Worm (Caenorhabditis elegans) whole organism, late embryonic: ENCODE results near the gene C34C12.6.
"Not testable (repeated sequence)": the region's sequence is repeated elsewhere in the genome, so short reads cannot be mapped to it uniquely, and the experiment has no call there.

Source experiments
- C38D4.7 ChIP-seq: fragments of 200-800 bp; sonication (Bioruptor generic); optimal IDR thresholded peaks from 2 replicates; lab custom pipeline; 2018; ENCODE audit warnings: mild to moderate bottlenecking, missing genetic modification characterization, moderate library complexity, missing compliant biosample characterization
- F13H6.1 ChIP-seq: sonication (generic microtip); optimal IDR thresholded peaks from 2 replicates; lab custom pipeline; 2016; ENCODE audit warnings: missing genetic modification characterization, missing compliant biosample characterization
- Y22D7AL.16 ChIP-seq: sonication (generic microtip); optimal IDR thresholded peaks from 2 replicates; lab custom pipeline; 2016; ENCODE audit warnings: missing genetic modification characterization, missing compliant biosample characterization
- ama-1 ChIP-seq: fragments of 150-350 bp; optimal IDR thresholded peaks from 2 replicates; lab custom pipeline; 2014
- ceh-14 ChIP-seq: sonication (generic microtip); optimal IDR thresholded peaks from 2 replicates; lab custom pipeline; 2016; ENCODE audit warnings: missing genotype, missing genetic modification characterization, missing compliant biosample characterization
- ceh-18 ChIP-seq: sonication (generic microtip); optimal IDR thresholded peaks from 2 replicates; lab custom pipeline; 2016; ENCODE audit warnings: missing genetic modification characterization, missing compliant biosample characterization
- ceh-22 ChIP-seq: sonication (generic microtip); optimal IDR thresholded peaks from 2 replicates; lab custom pipeline; 2017; ENCODE audit warnings: missing biosample characterization, missing genetic modification characterization
- ceh-24 ChIP-seq: sonication (generic microtip); optimal IDR thresholded peaks from 2 replicates; lab custom pipeline; 2016; ENCODE audit warnings: mild to moderate bottlenecking, missing genetic modification characterization, missing compliant biosample characterization
- ceh-30 ChIP-seq: fragments of 150-350 bp; optimal IDR thresholded peaks from 2 replicates; lab custom pipeline; 2014; ENCODE audit warnings: missing biosample characterization, missing genetic modification characterization
- ceh-31 ChIP-seq: sonication (generic microtip); optimal IDR thresholded peaks from 2 replicates; lab custom pipeline; 2016; ENCODE audit warnings: missing genetic modification characterization, missing compliant biosample characterization
- ceh-45 ChIP-seq: fragments of 200-800 bp; sonication (Bioruptor generic); IDR thresholded peaks from 2 replicates; pipeline ENCODE4 v1.3.6; 2022; ENCODE audit warnings: missing genetic modification reagents, missing genetic modification characterization, missing compliant biosample characterization
- ceh-6 ChIP-seq: fragments of 200-800 bp; sonication (Bioruptor generic); optimal IDR thresholded peaks from 2 replicates; lab custom pipeline; 2018; ENCODE audit warnings: mild to moderate bottlenecking, missing genetic modification characterization, missing compliant biosample characterization
- ceh-9 ChIP-seq: sonication (generic microtip); optimal IDR thresholded peaks from 2 replicates; lab custom pipeline; 2016; ENCODE audit warnings: mild to moderate bottlenecking, missing genetic modification characterization, inconsistent platforms, missing compliant biosample characterization
- che-1 ChIP-seq: sonication (generic microtip); optimal IDR thresholded peaks from 2 replicates; lab custom pipeline; 2016; ENCODE audit warnings: mild to moderate bottlenecking, missing genetic modification characterization, missing compliant biosample characterization
- dmd-4 ChIP-seq: sonication (generic microtip); optimal IDR thresholded peaks from 2 replicates; lab custom pipeline; 2016; ENCODE audit warnings: borderline replicate concordance, missing genetic modification characterization, missing compliant biosample characterization
- elt-2 ChIP-seq: sonication (generic microtip); optimal IDR thresholded peaks from 2 replicates; lab custom pipeline; 2016; ENCODE audit warnings: missing genetic modification reagents, missing genetic modification characterization, missing compliant biosample characterization
- fkh-10 ChIP-seq: fragments of 150-350 bp; optimal IDR thresholded peaks from 2 replicates; lab custom pipeline; 2014; ENCODE audit warnings: missing biosample characterization, missing genetic modification reagents, missing genetic modification characterization
- hlh-13 ChIP-seq: fragments of 200-800 bp; sonication (Bioruptor generic); optimal IDR thresholded peaks from 2 replicates; lab custom pipeline; 2018; ENCODE audit warnings: mild to moderate bottlenecking, missing genetic modification characterization, missing compliant biosample characterization
- hlh-15 ChIP-seq: sonication (generic microtip); optimal IDR thresholded peaks from 2 replicates; lab custom pipeline; 2016; ENCODE audit warnings: missing genetic modification characterization, missing compliant biosample characterization
- hlh-30 ChIP-seq: sonication (generic microtip); optimal IDR thresholded peaks from 2 replicates; lab custom pipeline; 2017; ENCODE audit warnings: antibody characterized with exemption, missing genetic modification characterization, missing compliant biosample characterization; ENCODE audit not compliant: insufficient read depth
- hlh-8 ChIP-seq: sonication (generic microtip); optimal IDR thresholded peaks from 2 replicates; lab custom pipeline; 2016; ENCODE audit warnings: missing genotype, missing genetic modification characterization, missing compliant biosample characterization
- lim-6 ChIP-seq: sonication (generic microtip); optimal IDR thresholded peaks from 2 replicates; lab custom pipeline; 2016; ENCODE audit warnings: missing genetic modification characterization, missing compliant biosample characterization
- nhr-232 ChIP-seq: sonication (generic microtip); optimal IDR thresholded peaks from 2 replicates; lab custom pipeline; 2016; ENCODE audit warnings: missing genetic modification characterization, missing compliant biosample characterization
- pha-2 ChIP-seq: sonication (generic microtip); optimal IDR thresholded peaks from 2 replicates; lab custom pipeline; 2017; ENCODE audit warnings: mild to moderate bottlenecking, missing genetic modification characterization, missing compliant biosample characterization
- pha-4 ChIP-seq: fragments of 150-350 bp; optimal IDR thresholded peaks from 2 replicates; lab custom pipeline; 2018; ENCODE audit warnings: missing biosample characterization, missing genetic modification reagents, missing genetic modification characterization
- pqm-1 ChIP-seq: sonication (generic microtip); optimal IDR thresholded peaks from 2 replicates; lab custom pipeline; 2016; ENCODE audit warnings: missing genetic modification characterization, missing compliant biosample characterization
- ref-2 ChIP-seq: sonication (generic microtip); optimal IDR thresholded peaks from 2 replicates; lab custom pipeline; 2016; ENCODE audit warnings: missing genetic modification characterization, missing compliant biosample characterization
- rnt-1 ChIP-seq: sonication (generic microtip); optimal IDR thresholded peaks from 2 replicates; lab custom pipeline; 2016; ENCODE audit warnings: missing genetic modification characterization, missing compliant biosample characterization
- sdc-2 ChIP-seq: sonication (generic microtip); optimal IDR thresholded peaks from 2 replicates; lab custom pipeline; 2016; ENCODE audit warnings: missing genotype, missing genetic modification characterization, missing compliant biosample characterization
- sox-4 ChIP-seq: sonication (generic microtip); optimal IDR thresholded peaks from 2 replicates; lab custom pipeline; 2017; ENCODE audit warnings: mild to moderate bottlenecking, missing genetic modification characterization, inconsistent platforms, missing compliant biosample characterization
- syd-9 ChIP-seq: sonication (generic microtip); optimal IDR thresholded peaks from 2 replicates; lab custom pipeline; 2016; ENCODE audit warnings: mild to moderate bottlenecking, missing genetic modification characterization, moderate library complexity, missing compliant biosample characterization
- ttx-3 ChIP-seq: sonication (generic microtip); optimal IDR thresholded peaks from 2 replicates; lab custom pipeline; 2016; ENCODE audit warnings: missing genetic modification reagents, missing genetic modification characterization, missing compliant biosample characterization
- unc-3 ChIP-seq, 2 experiments: fragments of 200-800 bp in 1 of 2; sonication (Bioruptor generic) in 1 of 2; sonication (generic microtip) in 1 of 2; conservative IDR thresholded peaks in 1 of 2; optimal IDR thresholded peaks in 1 of 2; 2 replicates each; pipeline versions ENCODE4 v1.3.6 to Lab custom; 2016 to 2022; ENCODE audit warnings: missing compliant biosample characterization in 2 of 2, missing genetic modification characterization in 2 of 2, missing genetic modification reagents in 1 of 2
- unc-42 ChIP-seq: sonication (generic microtip); optimal IDR thresholded peaks from 2 replicates; lab custom pipeline; 2016; ENCODE audit warnings: missing genotype, missing genetic modification characterization, missing compliant biosample characterization
- unc-55 ChIP-seq: sonication (generic microtip); optimal IDR thresholded peaks from 2 replicates; lab custom pipeline; 2017; ENCODE audit warnings: missing biosample characterization, missing genetic modification reagents, missing genetic modification characterization
- ztf-16 ChIP-seq: sonication (generic microtip); optimal IDR thresholded peaks from 2 replicates; lab custom pipeline; 2017; ENCODE audit warnings: missing genetic modification characterization, missing compliant biosample characterization

C34C12.6 gene

DNA sequence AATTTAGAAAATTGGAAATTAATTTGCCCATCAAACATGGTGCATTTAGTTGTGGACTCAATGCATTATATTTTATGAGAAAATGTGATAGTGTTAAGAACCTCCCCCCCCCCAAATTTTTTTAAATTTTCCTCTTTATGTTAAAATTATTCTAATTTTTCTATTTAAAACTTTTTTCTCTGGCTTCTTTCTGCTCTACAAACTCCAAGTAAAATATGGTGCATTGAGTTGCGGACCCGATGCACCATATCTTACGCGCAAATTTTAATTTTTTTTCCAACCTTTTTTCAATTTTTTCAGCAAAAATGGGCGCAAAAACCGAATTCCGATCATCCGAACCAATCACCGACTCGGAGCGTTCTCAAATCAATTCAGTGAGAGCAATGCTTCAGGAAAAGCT is at the start of gene C34C12.6:
Gene C34C12.6 (plus strand): TSS at position 301 of the 400 bp plus-strand sequence.
- no peak for TF ChIP-seq ztf-16 (tag; lab: Kevin White, UChicago)

DNA sequence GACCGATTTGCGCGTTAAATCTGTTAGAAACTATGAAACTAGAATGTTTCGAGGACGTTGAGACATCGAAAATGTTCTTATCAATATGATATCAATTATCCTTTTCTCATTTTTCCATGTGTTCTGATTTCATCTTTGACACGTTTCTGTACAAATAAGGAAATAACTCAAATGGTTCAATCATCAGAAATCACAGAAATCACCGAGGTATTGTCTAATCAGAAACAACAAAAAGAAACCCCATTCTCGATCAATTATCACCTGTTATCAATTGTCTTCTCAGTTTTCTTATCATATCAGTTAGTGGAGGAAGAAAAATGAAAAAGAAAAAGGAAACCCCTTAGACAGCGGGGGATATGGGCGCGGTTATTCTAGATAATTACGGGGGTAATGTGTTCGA is 47.2 kb upstream of the C34C12.6 start:
- TF ChIP-seq elt-2 (peak; percentile 90), ttx-3 (tag; lab: Kevin White, UChicago) (no peak), ama-1 (lab: Kevin White, UChicago) (no peak), C38D4.7 (no peak)

DNA sequence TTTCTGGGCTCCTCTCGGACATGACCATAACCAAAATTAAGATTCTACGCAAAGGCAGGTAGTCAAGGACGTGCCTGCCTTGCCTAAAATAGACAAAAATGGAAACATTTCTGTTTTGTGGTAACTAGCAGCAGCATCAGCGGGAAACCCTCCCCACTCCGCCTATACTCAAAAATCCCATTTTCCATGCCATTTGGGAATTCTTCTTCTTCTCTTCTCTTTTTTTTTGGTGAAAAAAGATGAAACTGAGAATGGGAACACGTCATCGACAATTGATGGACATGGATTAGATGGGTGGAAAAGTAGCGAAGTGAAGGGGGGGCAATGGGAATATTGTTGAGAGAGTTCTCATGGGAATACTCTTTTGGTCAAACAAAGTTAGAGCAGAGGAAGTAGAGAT is 45.3 kb upstream of the C34C12.6 start:
- TF ChIP-seq unc-3 (GFP tag; conservative IDR thresholded peaks at IDR 0.05; lab: Robert Waterston, UW) (no peak), unc-3 (tag; optimal IDR thresholded peaks at IDR 0.05; lab: Kevin White, UChicago) (peak; percentile 17), unc-42 (tag; lab: Kevin White, UChicago) (no peak), unc-55 (GFP tag; lab: Kevin White, UChicago) (peak; percentile 43)

DNA sequence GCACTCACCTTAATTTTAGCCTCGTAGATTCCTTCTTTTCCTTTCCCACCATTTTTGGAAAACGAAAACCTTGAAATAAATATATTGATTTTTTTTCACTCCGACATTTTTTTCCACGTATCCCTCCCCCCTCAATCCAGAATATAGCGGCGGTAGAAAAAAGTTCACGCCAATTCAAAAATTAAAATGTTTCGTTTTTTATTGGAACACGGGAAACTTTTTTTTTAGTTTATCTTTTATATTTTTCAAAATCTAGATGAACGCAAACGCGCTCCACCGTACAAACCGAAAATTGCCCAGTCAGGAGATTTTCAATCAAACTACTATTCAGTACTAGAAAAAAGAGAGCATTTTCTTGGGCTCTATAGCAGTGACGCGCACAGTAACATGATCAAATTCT is 38.3 kb upstream of the C34C12.6 start, which contains the start of gene spe-41:
Gene spe-41 (minus strand): TSS at position 72 of the 400 bp plus-strand sequence.
- no peak for TF ChIP-seq unc-42 (tag; lab: Kevin White, UChicago)
- no peak for TF ChIP-seq ceh-6
- no peak for TF ChIP-seq rnt-1 (tag; lab: Kevin White, UChicago)
- TF ChIP-seq che-1 (tag; lab: Kevin White, UChicago): no peak
- TF ChIP-seq sdc-2 (tag; lab: Kevin White, UChicago): no peak

DNA sequence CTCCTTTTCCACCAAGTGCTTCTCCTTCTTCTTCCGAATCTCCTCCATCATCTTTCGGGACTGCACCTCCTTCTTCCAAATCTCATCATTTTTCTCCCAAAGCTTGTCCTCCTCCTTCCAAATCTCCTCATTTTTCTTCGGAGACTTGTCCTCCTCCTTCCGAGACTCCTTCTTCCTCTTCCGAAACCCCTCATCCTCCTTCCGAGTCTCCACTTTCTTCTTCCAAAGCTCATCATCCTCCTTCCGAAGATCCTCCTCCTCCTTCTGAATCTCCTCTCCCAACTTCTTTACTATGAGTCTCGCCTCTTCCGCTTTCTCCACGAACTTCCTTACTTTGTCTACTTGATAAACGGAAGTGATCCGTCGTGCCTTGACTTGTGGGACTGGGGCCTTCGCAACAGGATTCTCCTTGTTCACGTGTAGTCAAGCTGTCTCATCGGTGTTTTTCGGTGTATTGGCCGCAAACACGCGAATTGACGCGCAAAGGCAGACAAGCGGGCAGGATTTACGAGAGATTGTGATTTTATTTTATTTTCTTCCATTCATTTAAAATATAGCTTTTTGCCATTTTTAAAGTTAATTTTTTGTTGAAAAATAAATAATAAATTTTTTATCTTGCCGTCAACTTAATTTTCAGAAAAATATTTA is 29.7 kb upstream of the C34C12.6 start, which contains the start of the genes K01A11.3 and C34C12.12:
Gene K01A11.3 (minus strand): TSS at position 51 of the 648 bp plus-strand sequence.
Gene C34C12.12 (plus strand): TSS at position 632 of the 648 bp plus-strand sequence.
- TF ChIP-seq pha-2 (tag; lab: Kevin White, UChicago) (no peak), hlh-13 (GFP tag; lab: Kevin White, UChicago) (no peak), hlh-30 (tag; lab: Kevin White, UChicago) (no peak), ceh-18 (no peak)

DNA sequence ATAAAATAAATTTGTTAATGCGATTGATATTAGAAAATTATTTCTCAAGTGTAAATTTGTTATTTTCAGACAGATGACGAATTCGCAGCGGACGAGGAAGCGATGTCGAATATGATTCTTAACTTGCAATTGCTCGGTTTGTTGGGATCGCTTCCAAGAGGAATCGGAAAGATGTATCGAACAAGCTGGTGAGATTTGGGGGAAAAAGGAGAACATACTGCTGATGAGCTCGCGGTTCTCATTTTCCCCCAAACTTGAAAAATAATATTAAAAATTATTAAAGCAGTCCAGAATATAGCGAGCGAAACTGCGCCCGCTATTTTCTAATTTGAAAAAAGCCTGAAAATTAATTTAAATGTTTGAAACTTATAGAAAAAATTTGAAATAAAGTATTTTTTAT is 28.9 kb upstream of the C34C12.6 start, which contains the start of gene C34C12.2:
Gene C34C12.2 (plus strand): TSS at position 301 of the 400 bp plus-strand sequence.
- TF ChIP-seq ceh-9, hlh-8, rnt-1 (tag; lab: Kevin White, UChicago): not testable (repeated sequence)

DNA sequence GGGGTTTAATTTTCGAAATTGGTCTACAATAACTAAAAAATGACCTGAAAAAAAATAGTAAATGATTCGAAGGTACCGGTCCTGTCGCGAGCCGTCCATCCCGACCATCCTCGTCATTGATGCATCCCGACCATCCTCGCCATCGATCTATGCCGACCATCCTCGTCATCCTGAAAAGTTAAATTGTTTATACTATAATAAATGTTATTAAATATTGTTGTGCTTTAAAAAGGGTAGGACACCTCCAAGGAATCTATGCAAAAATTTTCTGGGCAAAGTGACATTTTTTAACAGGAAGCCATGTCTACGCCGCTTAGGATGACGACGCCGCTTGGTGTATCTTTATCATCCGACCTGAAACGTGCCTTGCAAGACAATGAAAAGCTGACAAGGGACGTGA is 28.3 kb upstream of the C34C12.6 start, which contains the start of gene C34C12.1:
Gene C34C12.1 (plus strand): TSS at position 301 of the 400 bp plus-strand sequence.
- TF ChIP-seq fkh-10 (GFP tag; lab: Kevin White, UChicago); unc-3 (GFP tag; conservative IDR thresholded peaks at IDR 0.05; lab: Robert Waterston, UW); unc-3 (tag; optimal IDR thresholded peaks at IDR 0.05; lab: Kevin White, UChicago); pha-2 (tag; lab: Kevin White, UChicago): not testable (repeated sequence)

DNA sequence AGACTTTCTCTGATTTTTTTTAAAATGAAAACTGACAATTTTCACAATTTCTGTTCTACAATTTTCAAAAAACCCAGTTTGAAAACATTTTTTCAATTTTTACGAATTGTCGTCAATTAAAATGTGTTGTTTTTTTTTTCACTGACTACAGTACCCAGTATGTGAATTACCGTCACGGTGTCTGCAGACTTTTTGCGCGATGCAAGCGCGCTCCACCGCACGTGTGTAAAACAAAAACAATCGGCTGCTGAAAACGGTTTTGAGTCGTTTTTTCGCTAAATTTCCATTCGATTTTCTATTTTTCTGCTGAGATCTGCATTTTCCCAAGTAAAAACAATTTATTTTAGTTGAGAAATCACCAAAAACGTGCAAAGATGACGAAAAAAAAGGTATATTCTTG is 26.2 kb upstream of the C34C12.6 start:
- peak; percentile 17 for TF ChIP-seq rnt-1 (tag; lab: Kevin White, UChicago)
- TF ChIP-seq pha-4 (tag; lab: Kevin White, UChicago): no peak
- no peak for TF ChIP-seq sox-4 (tag; lab: Kevin White, UChicago)
- TF ChIP-seq syd-9: no peak
- TF ChIP-seq ceh-22 (tag; lab: Kevin White, UChicago): no peak
- TF ChIP-seq ceh-30 (tag; lab: Kevin White, UChicago): peak; percentile 53
- no peak for TF ChIP-seq nhr-232 (tag; lab: Kevin White, UChicago)
- no peak for TF ChIP-seq sdc-2 (tag; lab: Kevin White, UChicago)
- no peak for TF ChIP-seq Y22D7AL.16 (tag; lab: Kevin White, UChicago)
- TF ChIP-seq ceh-18: peak; percentile 83
- peak; percentile 49 for TF ChIP-seq pqm-1 (tag; lab: Kevin White, UChicago)
- TF ChIP-seq ceh-14 (tag; lab: Kevin White, UChicago): peak; percentile 79
- no peak for TF ChIP-seq ceh-45 (GFP tag; lab: Robert Waterston, UW)
- no peak for TF ChIP-seq ttx-3 (tag; lab: Kevin White, UChicago)
- TF ChIP-seq F13H6.1 (tag; lab: Kevin White, UChicago): no peak
- no peak for TF ChIP-seq hlh-15 (tag; lab: Kevin White, UChicago)
- TF ChIP-seq ref-2 (tag; lab: Kevin White, UChicago): peak; percentile 83
- no peak for TF ChIP-seq dmd-4 (tag; lab: Kevin White, UChicago)
- TF ChIP-seq lim-6 (tag; lab: Kevin White, UChicago): no peak
- no peak for TF ChIP-seq ceh-24 (tag; lab: Kevin White, UChicago)
- TF ChIP-seq ceh-31 (tag; lab: Kevin White, UChicago): peak; percentile 72
